Worm (Caenorhabditis elegans) whole organism, L3 larva: ENCODE results near the gene sdz-10.

Source experiments
- R02D3.7 ChIP-seq: fragments of 150-350 bp; optimal IDR thresholded peaks from 2 replicates; lab custom pipeline; 2014; ENCODE audit warnings: missing biosample characterization, missing genetic modification characterization
- ZK546.5 ChIP-seq: sonication (generic microtip); optimal IDR thresholded peaks from 2 replicates; lab custom pipeline; 2017; ENCODE audit warnings: missing biosample characterization, missing genetic modification characterization
- aly-2 ChIP-seq: fragments of 150-350 bp; optimal IDR thresholded peaks from 2 replicates; lab custom pipeline; 2014; ENCODE audit warnings: missing biosample characterization, missing genetic modification characterization
- ama-1 ChIP-seq: fragments of 150-350 bp; optimal IDR thresholded peaks from 2 replicates; lab custom pipeline; 2018
- ceh-16 ChIP-seq: sonication (generic microtip); optimal IDR thresholded peaks from 2 replicates; lab custom pipeline; 2017; ENCODE audit warnings: missing biosample characterization, missing genetic modification characterization
- ceh-28 ChIP-seq: fragments of 150-350 bp; optimal IDR thresholded peaks from 2 replicates; lab custom pipeline; 2014; ENCODE audit warnings: missing biosample characterization, missing genetic modification reagents, missing genetic modification characterization
- ceh-82 ChIP-seq: fragments of 150-350 bp; optimal IDR thresholded peaks from 2 replicates; lab custom pipeline; 2014; ENCODE audit warnings: missing biosample characterization, missing genetic modification characterization
- daf-12 ChIP-seq: fragments of 150-350 bp; optimal IDR thresholded peaks from 2 replicates; lab custom pipeline; 2014; ENCODE audit warnings: missing biosample characterization, missing genetic modification reagents, missing genetic modification characterization
- egl-5 ChIP-seq: fragments of 150-350 bp; optimal IDR thresholded peaks from 2 replicates; lab custom pipeline; 2017; ENCODE audit warnings: missing biosample characterization, missing genetic modification reagents, missing genetic modification characterization, inconsistent platforms
- eor-1 ChIP-seq, 2 experiments: fragments of 150-350 bp; optimal IDR thresholded peaks; 2 replicates each; lab custom pipeline; 2014 to 2018; ENCODE audit warnings: missing biosample characterization in 2 of 2, missing genetic modification characterization in 2 of 2
- fkh-2 ChIP-seq: fragments of 150-350 bp; optimal IDR thresholded peaks from 2 replicates; lab custom pipeline; 2014; ENCODE audit warnings: missing biosample characterization, missing genetic modification reagents, missing genetic modification characterization
- fos-1 ChIP-seq: fragments of 150-350 bp; optimal IDR thresholded peaks from 2 replicates; lab custom pipeline; 2014; ENCODE audit warnings: missing biosample characterization, missing genetic modification characterization
- hmg-11 ChIP-seq: sonication (generic microtip); optimal IDR thresholded peaks from 2 replicates; lab custom pipeline; 2016; ENCODE audit warnings: missing genetic modification characterization, missing compliant biosample characterization
- jun-1 ChIP-seq: fragments of 150-350 bp; optimal IDR thresholded peaks from 2 replicates; lab custom pipeline; 2014; ENCODE audit warnings: missing biosample characterization, missing genetic modification reagents, missing genetic modification characterization
- lin-39 ChIP-seq: fragments of 150-350 bp; optimal IDR thresholded peaks from 2 replicates; lab custom pipeline; 2018; ENCODE audit warnings: missing biosample characterization, missing genetic modification reagents, missing genetic modification characterization
- mdl-1 ChIP-seq: fragments of 150-350 bp; optimal IDR thresholded peaks from 2 replicates; lab custom pipeline; 2014; ENCODE audit warnings: missing biosample characterization, missing genetic modification characterization
- mml-1 ChIP-seq: fragments of 150-350 bp; sonication (generic microtip); optimal IDR thresholded peaks from 3 replicates; lab custom pipeline; 2014; ENCODE audit warnings: missing biosample characterization, missing genetic modification characterization
- nfya-1 ChIP-seq: sonication (generic microtip); optimal IDR thresholded peaks from 2 replicates; lab custom pipeline; 2017; ENCODE audit warnings: missing genetic modification characterization, mild to moderate bottlenecking, missing compliant biosample characterization, antibody characterized with exemption, moderate library complexity; ENCODE audit not compliant: insufficient read depth
- nhr-11 ChIP-seq: fragments of 150-350 bp; optimal IDR thresholded peaks from 2 replicates; lab custom pipeline; 2014; ENCODE audit warnings: missing biosample characterization, missing genetic modification characterization
- nhr-12 ChIP-seq: fragments of 150-350 bp; optimal IDR thresholded peaks from 2 replicates; lab custom pipeline; 2014; ENCODE audit warnings: missing biosample characterization, missing genetic modification characterization
- nhr-23 ChIP-seq: fragments of 150-350 bp; optimal IDR thresholded peaks from 2 replicates; lab custom pipeline; 2014; ENCODE audit warnings: missing biosample characterization, missing genetic modification reagents, missing genetic modification characterization
- nhr-237 ChIP-seq: fragments of 150-350 bp; optimal IDR thresholded peaks from 2 replicates; lab custom pipeline; 2014; ENCODE audit warnings: missing biosample characterization, missing genetic modification characterization
- nhr-25 ChIP-seq: sonication (generic microtip); optimal IDR thresholded peaks from 2 replicates; lab custom pipeline; 2017; ENCODE audit warnings: missing biosample characterization, missing genetic modification characterization
- nhr-28 ChIP-seq: fragments of 150-350 bp; optimal IDR thresholded peaks from 2 replicates; lab custom pipeline; 2014; ENCODE audit warnings: missing biosample characterization, missing genetic modification characterization
- nhr-43 ChIP-seq: sonication (generic microtip); optimal IDR thresholded peaks from 2 replicates; lab custom pipeline; 2016; ENCODE audit warnings: mild to moderate bottlenecking, missing genetic modification characterization, missing compliant biosample characterization; ENCODE audit not compliant: poor library complexity, severe bottlenecking
- nhr-67 ChIP-seq: fragments of 150-350 bp; optimal IDR thresholded peaks from 2 replicates; lab custom pipeline; 2014; ENCODE audit warnings: missing biosample characterization, missing genetic modification characterization
- nhr-76 ChIP-seq: fragments of 150-350 bp; sonication (generic microtip); optimal IDR thresholded peaks from 5 replicates; lab custom pipeline; 2014; ENCODE audit warnings: missing biosample characterization, missing genetic modification characterization
- pha-4 ChIP-seq: fragments of 150-350 bp; optimal IDR thresholded peaks from 2 replicates; lab custom pipeline; 2014; ENCODE audit warnings: missing biosample characterization, missing genetic modification reagents, missing genetic modification characterization
- pqm-1 ChIP-seq: fragments of 150-350 bp; optimal IDR thresholded peaks from 2 replicates; lab custom pipeline; 2017; ENCODE audit warnings: missing biosample characterization, missing genetic modification characterization, inconsistent platforms
- sea-2 ChIP-seq: fragments of 150-350 bp; sonication (generic microtip); optimal IDR thresholded peaks from 4 replicates; lab custom pipeline; 2014; ENCODE audit warnings: missing biosample characterization, missing genetic modification reagents, missing genetic modification characterization
- skn-1 ChIP-seq: fragments of 150-350 bp; optimal IDR thresholded peaks from 2 replicates; lab custom pipeline; 2014; ENCODE audit warnings: missing biosample characterization, missing genetic modification characterization
- unc-62 ChIP-seq: fragments of 150-350 bp; sonication (generic microtip); optimal IDR thresholded peaks from 4 replicates; lab custom pipeline; 2014; ENCODE audit warnings: missing biosample characterization, missing genetic modification reagents, missing genetic modification characterization
- zag-1 ChIP-seq: fragments of 150-350 bp; optimal IDR thresholded peaks from 2 replicates; lab custom pipeline; 2014; ENCODE audit warnings: missing biosample characterization, missing genetic modification characterization
- ztf-11 ChIP-seq: fragments of 150-350 bp; optimal IDR thresholded peaks from 2 replicates; lab custom pipeline; 2014; ENCODE audit warnings: missing biosample characterization, missing genetic modification characterization
- ztf-4 ChIP-seq: fragments of 150-350 bp; optimal IDR thresholded peaks from 2 replicates; lab custom pipeline; 2014; ENCODE audit warnings: missing biosample characterization, missing genetic modification characterization

The sdz-10 gene

DNA sequence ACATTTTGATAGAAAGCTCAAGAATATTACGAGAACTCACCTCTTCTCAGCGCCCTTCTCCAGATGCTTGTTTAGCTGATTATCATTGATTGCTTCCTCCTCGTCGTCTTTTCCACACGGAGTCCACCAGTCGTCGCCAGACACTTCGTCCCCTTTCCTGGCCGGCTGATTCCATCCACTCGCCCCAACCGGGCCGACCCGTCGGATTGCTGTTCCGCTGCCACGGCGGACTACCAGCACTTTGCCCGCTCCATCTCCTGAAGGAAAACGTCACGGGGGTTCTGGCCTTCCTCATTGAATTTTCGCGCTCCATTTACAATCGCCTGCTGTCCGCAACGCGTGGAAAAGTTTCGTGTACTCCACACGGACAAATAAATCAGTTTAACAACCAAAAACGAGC, 11.3 kb upstream of the sdz-10 start:
- no peak for TF ChIP-seq unc-62 (GFP tag; lab: Kevin White, UChicago)

DNA sequence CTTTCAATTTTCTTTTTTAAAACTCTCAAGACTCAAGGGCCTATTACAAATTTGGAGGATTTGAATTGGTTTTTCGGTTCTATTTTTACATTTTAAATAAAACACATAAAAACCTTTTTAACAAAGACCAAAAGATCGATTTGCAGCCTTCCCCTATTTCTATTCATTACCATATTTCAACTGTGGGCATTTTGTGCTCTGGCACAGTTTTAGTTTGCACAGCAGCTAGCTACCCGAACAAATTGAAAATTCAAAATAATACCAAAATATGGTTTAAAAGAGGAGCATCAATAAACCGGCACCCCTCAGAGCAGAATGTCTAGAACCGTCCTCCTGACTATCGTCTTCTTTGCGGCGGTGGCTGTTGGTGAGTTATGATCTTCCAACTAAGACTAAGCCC, 9.3 kb upstream of the sdz-10 start, which contains the start of gene F08D12.2:
Gene F08D12.2, plus strand, starts transcription at position 301 of the 400 bp plus-strand sequence.
- TF ChIP-seq ztf-11 (tag; lab: Kevin White, UChicago) (no peak), mdl-1 (no peak), ama-1 (lab: Kevin White, UChicago) (no peak), ceh-16 (tag; lab: Kevin White, UChicago) (no peak), jun-1 (tag; lab: Kevin White, UChicago) (no peak), skn-1 (tag; lab: Kevin White, UChicago) (no peak), sea-2 (GFP tag; lab: Kevin White, UChicago) (no peak), aly-2 (tag; lab: Kevin White, UChicago) (no peak), nhr-67 (tag; lab: Kevin White, UChicago) (no peak), ZK546.5 (tag; lab: Kevin White, UChicago) (no peak)
- TF ChIP-seq, all 47 proteins: peak for 0

- TF ChIP-seq hmg-11 (no peak), nhr-76 (tag; lab: Kevin White, UChicago) (no peak), ZK546.5 (tag; lab: Kevin White, UChicago) (no peak)
These were observed 8.7 kb upstream of the sdz-10 start for ce11 chrII:2780804-2781203.

DNA sequence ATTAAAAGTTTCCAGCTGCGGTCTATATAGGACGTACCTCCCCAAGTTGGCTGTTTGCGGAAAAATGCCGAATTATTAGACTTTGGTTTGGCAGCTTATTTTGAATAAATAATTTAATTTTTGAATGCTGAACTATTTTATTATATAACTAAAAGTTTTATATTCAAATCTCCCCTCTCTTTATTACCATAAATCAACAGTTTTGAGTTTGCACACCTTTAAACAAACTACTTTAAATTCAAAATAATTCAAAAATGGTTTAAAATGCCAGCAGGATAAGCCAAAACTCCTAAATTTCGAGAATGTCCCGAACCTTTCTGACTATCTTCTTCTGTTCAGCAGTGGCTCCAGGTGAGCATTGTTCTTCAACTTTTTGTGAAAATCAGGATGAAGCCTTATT, 7.2 kb upstream of the sdz-10 start, which contains the start of gene F08D12.3:
Gene F08D12.3, plus strand, starts transcription at position 301 of the 400 bp plus-strand sequence.
- TF ChIP-seq ceh-82 (tag; lab: Kevin White, UChicago) (no peak), ztf-11 (tag; lab: Kevin White, UChicago) (no peak), pqm-1 (tag; lab: Kevin White, UChicago) (no peak), mdl-1 (no peak), nhr-43 (tag; lab: Kevin White, UChicago) (no peak)

DNA sequence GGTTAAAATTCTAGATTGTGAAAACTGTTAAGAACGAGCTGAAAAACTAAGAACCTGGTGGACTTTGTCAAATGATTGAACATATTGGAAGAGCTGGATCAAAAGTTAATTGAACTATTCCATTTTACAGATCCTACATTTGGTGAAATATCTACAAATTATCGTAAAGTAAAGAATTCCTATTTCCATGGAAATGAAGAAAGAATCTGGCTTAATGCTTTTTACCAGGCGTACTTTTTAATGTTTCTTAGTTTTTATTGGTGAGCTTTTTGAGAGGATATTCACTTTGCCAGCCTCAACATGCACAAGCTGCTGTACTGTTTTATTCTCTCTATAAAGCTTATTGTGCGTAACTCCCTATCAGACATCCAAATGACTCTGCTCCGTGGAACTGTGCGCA, 5.8 kb upstream of the sdz-10 start, which contains the start of gene F08D12.4:
Gene F08D12.4, plus strand, starts transcription at position 301 of the 400 bp plus-strand sequence.
- no peak for TF ChIP-seq nhr-28
- TF ChIP-seq nhr-11 (tag; lab: Kevin White, UChicago) = no peak
- TF ChIP-seq ztf-11 (tag; lab: Kevin White, UChicago) = no peak
- no peak for TF ChIP-seq nhr-23 (tag; lab: Kevin White, UChicago)
- TF ChIP-seq nhr-76 (tag; lab: Kevin White, UChicago) = no peak
- TF ChIP-seq eor-1 (tag; optimal IDR thresholded peaks at IDR 0.05; lab: Kevin White, UChicago) = no peak
- no peak for TF ChIP-seq daf-12
- TF ChIP-seq ama-1 (lab: Kevin White, UChicago) = no peak
- TF ChIP-seq egl-5 (tag; lab: Kevin White, UChicago) = no peak
- TF ChIP-seq nhr-237 = no peak
- TF ChIP-seq mdl-1 = no peak
- no peak for TF ChIP-seq skn-1 (tag; lab: Kevin White, UChicago)
- TF ChIP-seq ceh-28 (tag; lab: Kevin White, UChicago) = no peak
- no peak for TF ChIP-seq ceh-82 (tag; lab: Kevin White, UChicago)
- no peak for TF ChIP-seq pha-4 (tag; lab: Kevin White, UChicago)
- no peak for TF ChIP-seq zag-1 (tag; lab: Kevin White, UChicago)
- TF ChIP-seq R02D3.7 (tag; lab: Kevin White, UChicago) = no peak
- no peak for TF ChIP-seq pqm-1 (tag; lab: Kevin White, UChicago)
- TF ChIP-seq nhr-12 (tag; lab: Kevin White, UChicago) = no peak
- TF ChIP-seq nhr-25 (tag; lab: Kevin White, UChicago) = no peak

ce11 chrII:2774904-2775303, 2.8 kb upstream of the sdz-10 start, which contains the start of gene fbxb-111:
fbxb-111 (minus strand) TSS chrII:2775004.
- TF ChIP-seq nhr-25 (tag; lab: Kevin White, UChicago) (no peak), lin-39 (no peak), mdl-1 (no peak), nhr-76 (tag; lab: Kevin White, UChicago) (no peak), mml-1 (tag; lab: Kevin White, UChicago) (no peak), eor-1 (tag; optimal IDR thresholded peaks at IDR 0.05; lab: Kevin White, UChicago) (no peak), ceh-82 (tag; lab: Kevin White, UChicago) (no peak), R02D3.7 (tag; lab: Kevin White, UChicago) (no peak), daf-12 (no peak), nhr-67 (tag; lab: Kevin White, UChicago) (no peak), nhr-43 (tag; lab: Kevin White, UChicago) (no peak), nfya-1 (tag; lab: Kevin White, UChicago) (no peak), pqm-1 (tag; lab: Kevin White, UChicago) (no peak), fkh-2 (tag; lab: Kevin White, UChicago) (no peak), nhr-12 (tag; lab: Kevin White, UChicago) (no peak), sea-2 (GFP tag; lab: Kevin White, UChicago) (no peak), fos-1 (tag; lab: Kevin White, UChicago) (no peak), ztf-4 (tag; lab: Kevin White, UChicago) (no peak)
